Worm (Caenorhabditis elegans) whole organism, L1 larva: ENCODE results near the gene ins-5.

Experiments used
- aly-2 ChIP-seq: fragments of 150-350 bp; optimal IDR thresholded peaks from 2 replicates; lab custom pipeline; 2014; ENCODE audit warnings: missing biosample characterization, missing genetic modification characterization
- irx-1 ChIP-seq: sonication (generic microtip); optimal IDR thresholded peaks from 2 replicates; lab custom pipeline; 2016; ENCODE audit warnings: missing genetic modification characterization, missing compliant biosample characterization
- lin-13 ChIP-seq: fragments of 150-350 bp; optimal IDR thresholded peaks from 2 replicates; lab custom pipeline; 2014; ENCODE audit warnings: missing biosample characterization, missing genetic modification reagents, missing genetic modification characterization
- lir-3 ChIP-seq: sonication (generic microtip); optimal IDR thresholded peaks from 2 replicates; lab custom pipeline; 2016; ENCODE audit warnings: mild to moderate bottlenecking, missing genetic modification characterization, moderate library complexity, missing compliant biosample characterization; ENCODE audit not compliant: poor library complexity
- nhr-28 ChIP-seq: fragments of 150-350 bp; optimal IDR thresholded peaks from 2 replicates; lab custom pipeline; 2014; ENCODE audit warnings: missing biosample characterization, missing genetic modification characterization
- snpc-4 ChIP-seq: fragments of 150-350 bp; optimal IDR thresholded peaks from 2 replicates; lab custom pipeline; 2014; ENCODE audit warnings: missing biosample characterization, missing genetic modification characterization

DNA sequence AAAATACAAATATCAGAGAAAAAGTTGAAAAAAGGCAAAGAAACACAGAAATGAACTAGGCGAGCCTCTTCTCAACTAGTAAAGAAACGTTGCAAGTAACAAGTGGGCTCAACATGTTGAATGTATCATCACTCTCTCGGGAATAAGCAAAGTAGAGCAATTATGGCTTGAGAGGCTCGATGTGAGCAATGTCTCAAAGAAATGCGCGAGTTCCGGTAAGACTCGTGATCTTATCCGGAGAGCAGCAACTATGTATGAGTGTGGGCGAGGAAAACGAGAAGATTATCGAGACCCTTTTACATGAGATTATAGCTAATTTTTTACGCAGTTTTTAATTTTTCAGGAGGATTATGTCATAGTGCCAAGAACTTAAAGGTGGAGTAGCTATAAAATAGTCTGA, 45.1 kb upstream of the ins-5 start:
- TF ChIP-seq snpc-4 (tag; lab: Kevin White, UChicago) (no peak), nhr-28 (tag; lab: Kevin White, UChicago) (no peak), irx-1 (tag; lab: Kevin White, UChicago) (no peak), aly-2 (tag; lab: Kevin White, UChicago) (no peak), lin-13 (GFP tag; lab: Kevin White, UChicago) (no peak), lir-3 (tag; lab: Kevin White, UChicago) (no peak)
